Fruit fly (Drosophila melanogaster) whole organism, embryonic: ENCODE data around the gene CG18749.
A peak's percentile ranks its signal among the peaks of the same experiment; 100 is the strongest.

ENCODE experiments used
- ATbp ChIP-seq: fragments of 200-800 bp; sonication (Bioruptor generic); optimal IDR thresholded peaks from 2 replicates; lab custom pipeline; 2017; ENCODE audit warnings: missing biosample characterization, mild to moderate bottlenecking, missing genetic modification characterization, missing genetic modification reagents
- CG10431 ChIP-seq: fragments of 200-800 bp; sonication (Bioruptor generic); optimal IDR thresholded peaks from 3 replicates; lab custom pipeline; 2018; ENCODE audit warnings: missing biosample characterization, mild to moderate bottlenecking, missing genetic modification characterization
- CG11247 ChIP-seq: fragments of 200-800 bp; sonication (Bioruptor generic); IDR thresholded peaks from 2 replicates; pipeline ENCODE4 v1.3.6; 2022; ENCODE audit warnings: missing biosample characterization, missing genetic modification characterization
- CG11504 ChIP-seq: fragments of 200-800 bp; sonication (Bioruptor generic); optimal IDR thresholded peaks from 3 replicates; lab custom pipeline; 2019; ENCODE audit warnings: missing biosample characterization, mild to moderate bottlenecking, missing genetic modification characterization, moderate library complexity
- CG11560 ChIP-seq: fragments of 200-800 bp; sonication (Bioruptor generic); IDR thresholded peaks from 3 replicates; pipeline ENCODE4 v1.3.6; 2022; ENCODE audit warnings: missing biosample characterization, missing genetic modification characterization
- CG1233 ChIP-seq: fragments of 200-800 bp; sonication (Bioruptor generic); optimal IDR thresholded peaks from 4 replicates; lab custom pipeline; 2018; ENCODE audit warnings: missing biosample characterization, mild to moderate bottlenecking, missing genetic modification characterization
- CG15073 ChIP-seq: fragments of 200-800 bp; sonication (Bioruptor generic); optimal IDR thresholded peaks from 2 replicates; lab custom pipeline; 2016; ENCODE audit warnings: missing biosample characterization, missing genetic modification characterization
- CG17359 ChIP-seq: fragments of 200-800 bp; sonication (Bioruptor generic); optimal IDR thresholded peaks from 3 replicates; lab custom pipeline; 2018; ENCODE audit warnings: missing biosample characterization, mild to moderate bottlenecking, missing genetic modification characterization, moderate library complexity
- CG17802 ChIP-seq: fragments of 200-800 bp; sonication (Bioruptor generic); optimal IDR thresholded peaks from 2 replicates; lab custom pipeline; 2018; ENCODE audit warnings: missing biosample characterization, mild to moderate bottlenecking, missing genetic modification characterization, moderate library complexity
- CG18011 ChIP-seq: fragments of 200-800 bp; sonication (Bioruptor generic); optimal IDR thresholded peaks from 2 replicates; lab custom pipeline; 2017; ENCODE audit warnings: missing biosample characterization, missing genetic modification characterization, mild to moderate bottlenecking, moderate library complexity, missing genotype
- CG2120 ChIP-seq: fragments of 200-800 bp; sonication (Bioruptor generic); optimal IDR thresholded peaks from 3 replicates; lab custom pipeline; 2016; ENCODE audit warnings: missing biosample characterization, missing genetic modification characterization
- CG2678 ChIP-seq: fragments of 200-800 bp; sonication (Bioruptor generic); optimal IDR thresholded peaks from 3 replicates; lab custom pipeline; 2019; ENCODE audit warnings: missing biosample characterization, mild to moderate bottlenecking, missing genetic modification characterization, moderate library complexity
- CG31441 ChIP-seq: fragments of 200-800 bp; sonication (Bioruptor generic); IDR thresholded peaks from 2 replicates; pipeline ENCODE4 v1.3.6; 2022; ENCODE audit warnings: missing biosample characterization, missing genetic modification characterization
- CG5245 ChIP-seq: fragments of 200-800 bp; sonication (Bioruptor generic); optimal IDR thresholded peaks from 3 replicates; lab custom pipeline; 2016; ENCODE audit warnings: missing biosample characterization, missing genetic modification characterization
- CG6683 ChIP-seq: fragments of 200-800 bp; sonication (Bioruptor generic); optimal IDR thresholded peaks from 2 replicates; lab custom pipeline; 2017; ENCODE audit warnings: missing biosample characterization, mild to moderate bottlenecking, missing genetic modification characterization, missing genetic modification reagents
- CG7271 ChIP-seq: fragments of 200-800 bp; sonication (Bioruptor generic); optimal IDR thresholded peaks from 2 replicates; lab custom pipeline; 2018; ENCODE audit warnings: missing biosample characterization, mild to moderate bottlenecking, missing genetic modification characterization, moderate library complexity
- CG8359 ChIP-seq: fragments of 200-800 bp; sonication (Bioruptor generic); optimal IDR thresholded peaks from 2 replicates; lab custom pipeline; 2017; ENCODE audit warnings: missing biosample characterization, mild to moderate bottlenecking, missing genetic modification characterization, borderline replicate concordance
- CG9609 ChIP-seq: fragments of 200-800 bp; sonication (Bioruptor generic); optimal IDR thresholded peaks from 3 replicates; lab custom pipeline; 2016; ENCODE audit warnings: missing biosample characterization, missing genetic modification characterization
- D19B ChIP-seq: fragments of 200-800 bp; sonication (Bioruptor generic); optimal IDR thresholded peaks from 2 replicates; lab custom pipeline; 2017; ENCODE audit warnings: missing biosample characterization, mild to moderate bottlenecking, missing genetic modification characterization
- Dll ChIP-seq: fragments of 200-800 bp; sonication (Bioruptor generic); IDR thresholded peaks from 4 replicates; pipeline ENCODE4 v1.3.6; 2022; ENCODE audit warnings: missing biosample characterization, missing genetic modification characterization; ENCODE audit not compliant: partially characterized antibody
- Doc2 ChIP-seq: fragments of 200-800 bp; sonication (Bioruptor generic); IDR thresholded peaks from 2 replicates; pipeline ENCODE4 v1.3.6; 2022; ENCODE audit warnings: missing biosample characterization, missing genetic modification characterization
- HHEX ChIP-seq: fragments of 200-800 bp; sonication (Bioruptor generic); optimal IDR thresholded peaks from 3 replicates; lab custom pipeline; 2017; ENCODE audit warnings: missing biosample characterization, mild to moderate bottlenecking, missing genetic modification characterization, missing genetic modification reagents
- Hand ChIP-seq: fragments of 200-800 bp; sonication (Bioruptor generic); optimal IDR thresholded peaks from 2 replicates; lab custom pipeline; 2017; ENCODE audit warnings: mild to moderate bottlenecking, missing biosample characterization, missing genetic modification reagents, missing genetic modification characterization
- Lhr ChIP-seq: fragments of 200-800 bp; sonication (Bioruptor generic); optimal IDR thresholded peaks from 3 replicates; lab custom pipeline; 2017; ENCODE audit warnings: mild to moderate bottlenecking, missing biosample characterization, missing genetic modification reagents, missing genetic modification characterization
- MBD-R2 ChIP-seq: fragments of 200-800 bp; sonication (Bioruptor generic); IDR thresholded peaks from 2 replicates; pipeline ENCODE4 v1.3.6; 2022; ENCODE audit warnings: missing biosample characterization, missing genetic modification characterization
- MESR4 ChIP-seq: fragments of 200-800 bp; sonication (Bioruptor generic); optimal IDR thresholded peaks from 2 replicates; lab custom pipeline; 2018; ENCODE audit warnings: missing biosample characterization, mild to moderate bottlenecking, missing genetic modification characterization, moderate library complexity
- Myb ChIP-seq: fragments of 200-800 bp; sonication (Bioruptor generic); optimal IDR thresholded peaks from 2 replicates; lab custom pipeline; 2016; ENCODE audit warnings: missing biosample characterization, missing genetic modification characterization
- NfI ChIP-seq: fragments of 200-800 bp; sonication (Bioruptor generic); optimal IDR thresholded peaks from 3 replicates; lab custom pipeline; 2018; ENCODE audit warnings: missing biosample characterization, mild to moderate bottlenecking, missing genetic modification characterization, moderate library complexity
- PHDP ChIP-seq: fragments of 200-800 bp; sonication (Bioruptor generic); optimal IDR thresholded peaks from 3 replicates; lab custom pipeline; 2018; ENCODE audit warnings: missing biosample characterization, mild to moderate bottlenecking, missing genetic modification characterization, moderate library complexity
- Ptx1 ChIP-seq: fragments of 200-800 bp; sonication (Bioruptor generic); IDR thresholded peaks from 2 replicates; pipeline ENCODE4 v1.3.6; 2022; ENCODE audit warnings: missing biosample characterization, missing genetic modification characterization
- Trl ChIP-seq, 3 experiments: fragments of >200 bp in 2 of 3; fragments of 200-800 bp in 1 of 3; sonication (Bioruptor generic) in 1 of 3; optimal IDR thresholded peaks; 2 replicates in 1 of 3; 3 replicates in 2 of 3; lab custom pipeline; 2016 to 2017; ENCODE audit warnings: missing biosample characterization in 1 of 3, missing genetic modification characterization in 1 of 3
- ab ChIP-seq: fragments of 200-800 bp; sonication (Bioruptor generic); optimal IDR thresholded peaks from 2 replicates; lab custom pipeline; 2016; ENCODE audit warnings: missing biosample characterization, missing genetic modification characterization
- ac ChIP-seq: fragments of 200-800 bp; sonication (Bioruptor generic); optimal IDR thresholded peaks from 3 replicates; lab custom pipeline; 2017; ENCODE audit warnings: missing biosample characterization, mild to moderate bottlenecking, missing genetic modification characterization
- bbx ChIP-seq: fragments of 200-800 bp; sonication (Bioruptor generic); IDR thresholded peaks from 2 replicates; pipeline ENCODE4 v1.3.6; 2022; ENCODE audit warnings: missing biosample characterization, missing genetic modification characterization; ENCODE audit not compliant: partially characterized antibody
- bsh ChIP-seq, 2 experiments: fragments of 200-800 bp; sonication (Bioruptor generic); optimal IDR thresholded peaks; 2 replicates each; lab custom pipeline; 2017 to 2018; ENCODE audit warnings: mild to moderate bottlenecking in 2 of 2, missing biosample characterization in 2 of 2, missing genetic modification characterization in 2 of 2, moderate library complexity in 1 of 2
- btn ChIP-seq: fragments of 200-800 bp; sonication (Bioruptor generic); optimal IDR thresholded peaks from 2 replicates; lab custom pipeline; 2016; ENCODE audit warnings: missing biosample characterization, missing genetic modification characterization
- dan ChIP-seq: fragments of 200-800 bp; sonication (Bioruptor generic); IDR thresholded peaks from 2 replicates; pipeline ENCODE4 v1.3.6; 2022; ENCODE audit warnings: missing biosample characterization, missing genetic modification characterization
- disco-r ChIP-seq: fragments of 200-800 bp; sonication (Bioruptor generic); optimal IDR thresholded peaks from 2 replicates; lab custom pipeline; 2016; ENCODE audit warnings: missing biosample characterization, missing genetic modification characterization
- gro ChIP-seq: fragments of 200-800 bp; sonication (Bioruptor generic); optimal IDR thresholded peaks from 2 replicates; lab custom pipeline; 2016; ENCODE audit warnings: missing biosample characterization, missing genetic modification characterization
- hb ChIP-seq: fragments of 200-800 bp; sonication (Bioruptor generic); IDR thresholded peaks from 3 replicates; pipeline ENCODE4 v1.3.6; 2022; ENCODE audit warnings: missing biosample characterization, missing genetic modification characterization; ENCODE audit not compliant: partially characterized antibody
- hbn ChIP-seq: fragments of 200-800 bp; sonication (Bioruptor generic); IDR thresholded peaks from 2 replicates; pipeline ENCODE4 v1.3.6; 2022; ENCODE audit warnings: missing biosample characterization, missing genetic modification characterization; ENCODE audit not compliant: partially characterized antibody
- insv ChIP-seq, 2 experiments: fragments of 200-800 bp; sonication (Bioruptor generic); optimal IDR thresholded peaks; 3 replicates each; lab custom pipeline; 2016 to 2018; ENCODE audit warnings: missing biosample characterization in 2 of 2, missing genetic modification characterization in 2 of 2
- mirr ChIP-seq: fragments of 200-800 bp; sonication (Bioruptor generic); optimal IDR thresholded peaks from 3 replicates; lab custom pipeline; 2018; ENCODE audit warnings: missing biosample characterization, mild to moderate bottlenecking, missing genetic modification characterization
- onecut ChIP-seq: fragments of 200-800 bp; sonication (Bioruptor generic); IDR thresholded peaks from 2 replicates; pipeline ENCODE4 v1.3.6; 2022; ENCODE audit warnings: missing biosample characterization, missing genetic modification characterization
- shn ChIP-seq: fragments of 200-800 bp; sonication (Bioruptor generic); optimal IDR thresholded peaks from 3 replicates; lab custom pipeline; 2016; ENCODE audit warnings: missing biosample characterization, missing genetic modification characterization
- tap ChIP-seq: fragments of 200-800 bp; optimal IDR thresholded peaks from 3 replicates; lab custom pipeline; 2019; ENCODE audit warnings: missing biosample characterization, mild to moderate bottlenecking, missing genetic modification characterization, moderate library complexity
- trem ChIP-seq: fragments of 200-800 bp; optimal IDR thresholded peaks from 3 replicates; lab custom pipeline; 2019; ENCODE audit warnings: missing biosample characterization, mild to moderate bottlenecking, missing genetic modification characterization, moderate library complexity
- tx ChIP-seq: fragments of 200-800 bp; sonication (Bioruptor generic); optimal IDR thresholded peaks from 2 replicates; lab custom pipeline; 2016; ENCODE audit warnings: missing biosample characterization, missing genetic modification characterization
- unc-4 ChIP-seq: fragments of 200-800 bp; sonication (Bioruptor generic); IDR thresholded peaks from 2 replicates; pipeline ENCODE4 v1.3.6; 2022; ENCODE audit warnings: missing biosample characterization, missing genetic modification characterization; ENCODE audit not compliant: partially characterized antibody
- vvl ChIP-seq: fragments of 200-800 bp; sonication (Bioruptor generic); IDR thresholded peaks from 2 replicates; pipeline ENCODE4 v1.3.6; 2022; ENCODE audit warnings: missing biosample characterization, missing genetic modification characterization

CG18749 gene

dm6 chr3R:8269740-8270139 lies 25.9 kb downstream of the CG18749 start, which contains the start of gene CG9630 (continued):
- TF ChIP-seq tx (GFP tag; lab: Kevin White, UChicago) (no peak), CG10431 (GFP tag; lab: Kevin White, UChicago) (no peak), CG31441 (GFP tag; lab: Robert Waterston, UW) (no peak), hb (no peak), Dll (peak; percentile 70), trem (tag; lab: Kevin White, UChicago) (peak; percentile 84), ac (GFP tag; lab: Kevin White, UChicago) (no peak), tap (no peak), Doc2 (GFP tag; lab: Robert Waterston, UW) (no peak), CG11560 (tag; lab: Robert Waterston, UW) (no peak; the same call in 2 of the 3 replicates), PHDP (tag; lab: Kevin White, UChicago) (no peak), CG15073 (GFP tag; lab: Kevin White, UChicago) (no peak), MESR4 (peak; percentile 77), shn (GFP tag; lab: Kevin White, UChicago) (no peak), NfI (no peak), Trl (optimal IDR thresholded peaks at IDR 0.05; lab: Kevin White, UChicago) (no peak), Trl (GFP tag; optimal IDR thresholded peaks at IDR 0.05; lab: Kevin White, UChicago) (no peak), bsh (GFP tag; optimal IDR thresholded peaks at IDR 0.05; lab: Kevin White, UChicago) (no peak), CG8359 (no peak), CG11504 (tag; lab: Kevin White, UChicago) (no peak), unc-4 (peak; percentile 70), D19B (GFP tag; lab: Kevin White, UChicago) (no peak), Lhr (GFP tag; lab: Kevin White, UChicago) (peak; percentile 42), CG17802 (no peak), CG9609 (GFP tag; lab: Kevin White, UChicago) (no peak), btn (GFP tag; lab: Kevin White, UChicago) (no peak), MBD-R2 (GFP tag; lab: Robert Waterston, UW) (peak; percentile 88), onecut (no peak), disco-r (no peak), hbn (GFP tag; lab: Robert Waterston, UW) (peak; percentile 55; the same call in 1 of the 2 replicates), CG2678 (tag; lab: Kevin White, UChicago) (no peak), dan (GFP tag; lab: Robert Waterston, UW) (no peak), CG18011 (GFP tag; lab: Kevin White, UChicago) (no peak), Myb (GFP tag; lab: Kevin White, UChicago) (no peak), Ptx1 (GFP tag; lab: Robert Waterston, UW) (no peak), HHEX (GFP tag; lab: Kevin White, UChicago) (no peak), insv (GFP tag; optimal IDR thresholded peaks at IDR 0.05; lab: Kevin White, UChicago) (peak in 1 of 2 experiments; percentile 2), bbx (GFP tag; lab: Robert Waterston, UW) (peak; percentile 74), vvl (no peak), Hand (GFP tag; lab: Kevin White, UChicago) (no peak), CG2120 (GFP tag; lab: Kevin White, UChicago) (no peak), CG5245 (no peak), CG17359 (tag; lab: Kevin White, UChicago) (no peak), CG6683 (GFP tag; lab: Kevin White, UChicago) (no peak), gro (GFP tag; lab: Kevin White, UChicago) (no peak), CG1233 (GFP tag; lab: Kevin White, UChicago) (no peak), ATbp (GFP tag; lab: Kevin White, UChicago) (no peak), ab (GFP tag; lab: Kevin White, UChicago) (no peak), mirr (GFP tag; lab: Kevin White, UChicago) (no peak), CG11247 (GFP tag; lab: Robert Waterston, UW) (no peak), CG7271 (tag; lab: Kevin White, UChicago) (no peak)
